Worm (Caenorhabditis elegans) whole organism, early embryonic: ENCODE data around the gene C14C10.1.

Source experiments
- ama-1 ChIP-seq: fragments of 150-350 bp; optimal IDR thresholded peaks from 2 replicates; lab custom pipeline; 2014
- hmg-4 ChIP-seq: fragments of 200-800 bp; sonication (Bioruptor generic); optimal IDR thresholded peaks from 2 replicates; lab custom pipeline; 2018; ENCODE audit warnings: mild to moderate bottlenecking, missing genetic modification characterization, missing compliant biosample characterization
- tbx-11 ChIP-seq: fragments of 200-800 bp; sonication (Bioruptor generic); IDR thresholded peaks from 2 replicates; pipeline ENCODE4 v1.3.6; 2022; ENCODE audit warnings: missing genetic modification characterization, missing compliant biosample characterization

ce11 chrV:12599110-12599509, 11.0 kb downstream of the C14C10.1 start, which contains the start of the genes C14C10.10 and ril-2:
- no peak for TF ChIP-seq tbx-11 (GFP tag; lab: Robert Waterston, UW)
- TF ChIP-seq ama-1 (lab: Kevin White, UChicago), result no peak
- TF ChIP-seq hmg-4 (GFP tag; lab: Kevin White, UChicago), result no peak
